Fruit fly (Drosophila melanogaster) whole organism, pupa: ENCODE results near the gene Cpr66D.

ENCODE experiments used
- CG10348 ChIP-seq: fragments of 200-800 bp; sonication (Bioruptor generic); IDR thresholded peaks from 2 replicates; pipeline ENCODE4 v1.3.6; 2022; ENCODE audit warnings: missing biosample characterization, missing genetic modification characterization
- CG17806 ChIP-seq: fragments of 200-800 bp; sonication (Bioruptor generic); optimal IDR thresholded peaks from 2 replicates; lab custom pipeline; 2018; ENCODE audit warnings: missing biosample characterization, mild to moderate bottlenecking, missing genetic modification characterization, moderate library complexity
- CG8159 ChIP-seq: fragments of 200-800 bp; sonication (Bioruptor generic); optimal IDR thresholded peaks from 3 replicates; lab custom pipeline; 2018; ENCODE audit warnings: missing biosample characterization, mild to moderate bottlenecking, missing genetic modification characterization, moderate library complexity
- fd96Ca ChIP-seq: fragments of 200-800 bp; sonication (Bioruptor generic); IDR thresholded peaks from 3 replicates; pipeline ENCODE4 v1.3.6; 2022; ENCODE audit warnings: missing biosample characterization, missing genetic modification characterization
- gl ChIP-seq: fragments of 200-800 bp; sonication (Bioruptor generic); optimal IDR thresholded peaks from 2 replicates; lab custom pipeline; 2018; ENCODE audit warnings: missing biosample characterization, mild to moderate bottlenecking, missing genetic modification characterization
- rn ChIP-seq: fragments of 200-800 bp; sonication (Bioruptor generic); IDR thresholded peaks from 2 replicates; pipeline ENCODE4 v1.3.6; 2022; ENCODE audit warnings: missing biosample characterization, missing genetic modification characterization

dm6 chr3L:8659601-8660000 is 19.4 kb downstream of the Cpr66D start:
- TF ChIP-seq CG10348 (GFP tag; lab: Robert Waterston, UW): no peak
- TF ChIP-seq CG17806 (tag; lab: Kevin White, UChicago): no peak
- no peak for TF ChIP-seq fd96Ca
- no peak for TF ChIP-seq rn (GFP tag; lab: Robert Waterston, UW)
- TF ChIP-seq CG8159 (tag; lab: Kevin White, UChicago): no peak
- TF ChIP-seq gl (tag; lab: Kevin White, UChicago): no peak
